Worm (Caenorhabditis elegans): ENCODE measurements around the gene zchc-1A.

- TF ChIP-seq tbx-2 (tag; optimal IDR thresholded peaks at IDR 0.05) (no peak), dve-1 (tag; optimal IDR thresholded peaks at IDR 0.05) (no peak), ref-2 (tag; optimal IDR thresholded peaks at IDR 0.05) (no peak), ttx-3 (tag; optimal IDR thresholded peaks at IDR 0.05) (no peak), nhr-11 (tag; optimal IDR thresholded peaks at IDR 0.05) (no peak), ceh-24 (tag; optimal IDR thresholded peaks at IDR 0.05) (no peak), pax-1 (tag; optimal IDR thresholded peaks at IDR 0.05) (no peak), ceh-14 (tag; optimal IDR thresholded peaks at IDR 0.05) (no peak), F13H6.1 (tag; optimal IDR thresholded peaks at IDR 0.05) (no peak), nfya-1 (tag; optimal IDR thresholded peaks at IDR 0.05) (no peak)
Observed at ce11 chrX:5208831-5209230, 34.7 kb downstream of the zchc-1A start.

Data from whole organism, late embryonic.